Worm (Caenorhabditis elegans) whole organism, L4 larva: ENCODE measurements around the gene nex-3.
A peak's percentile ranks its signal among the peaks of the same experiment; 100 is the strongest.

Source experiments
- F10B5.3 ChIP-seq: sonication (generic microtip); optimal IDR thresholded peaks from 2 replicates; lab custom pipeline; 2016; ENCODE audit warnings: mild to moderate bottlenecking, missing genetic modification characterization, missing compliant biosample characterization
- F37D6.2 ChIP-seq: sonication (generic microtip); optimal IDR thresholded peaks from 2 replicates; lab custom pipeline; 2016; ENCODE audit warnings: mild to moderate bottlenecking, missing genetic modification characterization, missing compliant biosample characterization
- F44E2.7 ChIP-seq: fragments of 200-800 bp; sonication (Bioruptor generic); IDR thresholded peaks from 2 replicates; pipeline ENCODE4 v2.1.2; 2022; ENCODE audit warnings: missing genetic modification characterization, missing compliant biosample characterization
- T26A8.4 ChIP-seq: fragments of 200-800 bp; sonication (Bioruptor generic); IDR thresholded peaks from 2 replicates; pipeline ENCODE4 v1.3.6; 2022; ENCODE audit warnings: missing genetic modification characterization, missing compliant biosample characterization
- Y105C5A.15 ChIP-seq: fragments of 200-800 bp; sonication (Bioruptor generic); IDR thresholded peaks from 2 replicates; pipeline ENCODE4 v1.3.6; 2022; ENCODE audit warnings: missing genetic modification characterization, missing compliant biosample characterization
- ZK546.5 ChIP-seq, 2 experiments: sonication (generic microtip); optimal IDR thresholded peaks; 2 replicates each; lab custom pipeline; 2017; ENCODE audit warnings: missing biosample characterization in 2 of 2, missing genetic modification characterization in 2 of 2
- aly-2 ChIP-seq: sonication (generic microtip); optimal IDR thresholded peaks from 2 replicates; lab custom pipeline; 2018; ENCODE audit warnings: missing biosample characterization, missing genetic modification characterization
- ama-1 ChIP-seq: fragments of 150-350 bp; optimal IDR thresholded peaks from 2 replicates; lab custom pipeline; 2014; ENCODE audit warnings: inconsistent platforms, mixed read lengths
- ceh-20 ChIP-seq: fragments of 200-800 bp; sonication (Bioruptor generic); IDR thresholded peaks from 2 replicates; pipeline ENCODE4 v1.3.6; 2022; ENCODE audit warnings: missing genetic modification reagents, missing genetic modification characterization, missing compliant biosample characterization
- ceh-28 ChIP-seq: fragments of 150-350 bp; optimal IDR thresholded peaks from 2 replicates; lab custom pipeline; 2014; ENCODE audit warnings: missing biosample characterization, missing genetic modification reagents, missing genetic modification characterization
- ces-1 ChIP-seq: fragments of 150-350 bp; sonication (generic microtip); optimal IDR thresholded peaks from 4 replicates; lab custom pipeline; 2014; ENCODE audit warnings: missing biosample characterization, missing genetic modification reagents, missing genetic modification characterization
- daf-16 ChIP-seq, 3 experiments: sonication (generic microtip); optimal IDR thresholded peaks; 2 replicates each; lab custom pipeline; 2016 to 2017; ENCODE audit warnings: missing genetic modification characterization in 3 of 3, missing genetic modification reagents in 3 of 3, mild to moderate bottlenecking in 2 of 3, missing compliant biosample characterization in 2 of 3, missing biosample characterization in 1 of 3, moderate library complexity in 1 of 3
- daf-19 ChIP-seq: fragments of 200-800 bp; sonication (Bioruptor generic); conservative IDR thresholded peaks from 2 replicates; pipeline ENCODE4 v1.3.6; 2022; ENCODE audit warnings: missing genetic modification characterization, missing compliant biosample characterization
- daf-8 ChIP-seq: fragments of 200-800 bp; sonication (Bioruptor generic); IDR thresholded peaks from 2 replicates; pipeline ENCODE4 v1.3.6; 2022; ENCODE audit warnings: missing genetic modification characterization, missing compliant biosample characterization
- dmd-6 ChIP-seq: fragments of 200-800 bp; sonication (Bioruptor generic); IDR thresholded peaks from 2 replicates; pipeline ENCODE4 v1.3.6; 2022; ENCODE audit warnings: missing genetic modification reagents, missing genetic modification characterization, missing compliant biosample characterization
- dmd-8 ChIP-seq: fragments of 200-800 bp; sonication (Bioruptor generic); IDR thresholded peaks from 2 replicates; pipeline ENCODE4 v1.3.6; 2022; ENCODE audit warnings: missing genetic modification characterization, missing compliant biosample characterization
- dpl-1 ChIP-seq: fragments of 150-350 bp; optimal IDR thresholded peaks from 2 replicates; lab custom pipeline; 2014; ENCODE audit warnings: missing biosample characterization, missing genetic modification reagents, missing genetic modification characterization
- duxl-1 ChIP-seq: sonication (generic microtip); optimal IDR thresholded peaks from 2 replicates; lab custom pipeline; 2016; ENCODE audit warnings: mild to moderate bottlenecking, missing genetic modification characterization, moderate library complexity, missing compliant biosample characterization; ENCODE audit not compliant: poor library complexity
- dve-1 ChIP-seq: sonication (generic microtip); optimal IDR thresholded peaks from 2 replicates; lab custom pipeline; 2017; ENCODE audit warnings: antibody characterized with exemption, mild to moderate bottlenecking, missing genetic modification characterization, missing compliant biosample characterization; ENCODE audit not compliant: insufficient read depth
- egl-27 ChIP-seq: sonication (generic microtip); optimal IDR thresholded peaks from 3 replicates; lab custom pipeline; 2017; ENCODE audit warnings: missing biosample characterization, missing genetic modification reagents, missing genetic modification characterization
- egl-43 ChIP-seq: fragments of 200-800 bp; sonication (Bioruptor generic); IDR thresholded peaks from 2 replicates; pipeline ENCODE4 v1.3.6; 2022; ENCODE audit warnings: missing genetic modification reagents, missing genetic modification characterization, missing compliant biosample characterization
- fos-1 ChIP-seq: fragments of 150-350 bp; optimal IDR thresholded peaks from 2 replicates; lab custom pipeline; 2014; ENCODE audit warnings: missing biosample characterization, missing genetic modification characterization
- hif-1 ChIP-seq, 2 experiments: sonication (generic microtip); optimal IDR thresholded peaks; 2 replicates each; lab custom pipeline; 2016 to 2017; ENCODE audit warnings: missing compliant biosample characterization in 2 of 2, missing genetic modification characterization in 2 of 2, missing genetic modification reagents in 2 of 2, missing genotype in 2 of 2, mild to moderate bottlenecking in 1 of 2
- hlh-30 ChIP-seq: sonication (generic microtip); optimal IDR thresholded peaks from 2 replicates; lab custom pipeline; 2017; ENCODE audit warnings: antibody characterized with exemption, mild to moderate bottlenecking, missing genetic modification characterization, missing compliant biosample characterization; ENCODE audit not compliant: insufficient read depth
- jun-1 ChIP-seq: fragments of 150-350 bp; optimal IDR thresholded peaks from 2 replicates; lab custom pipeline; 2014; ENCODE audit warnings: missing biosample characterization, missing genetic modification reagents, missing genetic modification characterization
- lim-7 ChIP-seq: fragments of 200-800 bp; sonication (Bioruptor generic); IDR thresholded peaks from 2 replicates; pipeline ENCODE4 v1.3.6; 2022; ENCODE audit warnings: missing genetic modification characterization, missing compliant biosample characterization
- lin-1 ChIP-seq: fragments of 200-800 bp; sonication (Bioruptor generic); IDR thresholded peaks from 2 replicates; pipeline ENCODE4 v1.3.6; 2022; ENCODE audit warnings: missing genetic modification reagents, missing genetic modification characterization, missing compliant biosample characterization
- lin-13 ChIP-seq: fragments of 150-350 bp; optimal IDR thresholded peaks from 2 replicates; lab custom pipeline; 2014; ENCODE audit warnings: missing biosample characterization, missing genetic modification reagents, missing genetic modification characterization
- lin-15B ChIP-seq: fragments of 150-350 bp; sonication (generic microtip); optimal IDR thresholded peaks from 3 replicates; lab custom pipeline; 2014; ENCODE audit warnings: missing biosample characterization, missing genetic modification characterization
- lin-38 ChIP-seq: fragments of 200-800 bp; sonication (Bioruptor generic); IDR thresholded peaks from 2 replicates; pipeline ENCODE4 v1.3.6; 2022; ENCODE audit warnings: missing genetic modification reagents, missing genetic modification characterization, missing compliant biosample characterization
- lir-3 ChIP-seq: sonication (generic microtip); optimal IDR thresholded peaks from 2 replicates; lab custom pipeline; 2016; ENCODE audit warnings: mild to moderate bottlenecking, missing genetic modification characterization, missing compliant biosample characterization
- lsy-2 ChIP-seq, 2 experiments: fragments of 150-350 bp in 1 of 2; sonication (generic microtip) in 1 of 2; optimal IDR thresholded peaks; 2 replicates each; lab custom pipeline; 2014 to 2017; ENCODE audit warnings: missing biosample characterization in 2 of 2, missing genetic modification characterization in 2 of 2
- madf-9 ChIP-seq: fragments of 200-800 bp; sonication (Bioruptor generic); conservative IDR thresholded peaks from 2 replicates; pipeline ENCODE4 v1.3.6; 2022; ENCODE audit warnings: missing genetic modification reagents, missing genetic modification characterization, missing compliant biosample characterization
- mdl-1 ChIP-seq, 2 experiments: fragments of 150-350 bp in 1 of 2; sonication (generic microtip) in 1 of 2; optimal IDR thresholded peaks; 2 replicates each; lab custom pipeline; 2014 to 2017; ENCODE audit warnings: missing biosample characterization in 2 of 2, missing genetic modification characterization in 2 of 2
- mxl-2 ChIP-seq: fragments of 200-800 bp; sonication (Bioruptor generic); conservative IDR thresholded peaks from 2 replicates; pipeline ENCODE4 v1.3.6; 2022; ENCODE audit warnings: missing genetic modification reagents, missing genetic modification characterization, missing compliant biosample characterization
- mxl-3 ChIP-seq: fragments of 200-800 bp; sonication (Bioruptor generic); optimal IDR thresholded peaks from 2 replicates; lab custom pipeline; 2018; ENCODE audit warnings: mild to moderate bottlenecking, missing genetic modification characterization, missing compliant biosample characterization
- nhr-28 ChIP-seq: fragments of 150-350 bp; optimal IDR thresholded peaks from 2 replicates; lab custom pipeline; 2014; ENCODE audit warnings: missing biosample characterization, missing genetic modification characterization
- nhr-41 ChIP-seq: fragments of 200-800 bp; sonication (Bioruptor generic); IDR thresholded peaks from 2 replicates; pipeline ENCODE4 v1.3.6; 2022; ENCODE audit warnings: missing genetic modification reagents, missing genetic modification characterization, missing compliant biosample characterization
- nhr-48 ChIP-seq: sonication (generic microtip); optimal IDR thresholded peaks from 2 replicates; lab custom pipeline; 2016; ENCODE audit warnings: mild to moderate bottlenecking, missing genetic modification characterization, missing compliant biosample characterization
- nhr-77 ChIP-seq: fragments of 150-350 bp; optimal IDR thresholded peaks from 2 replicates; lab custom pipeline; 2014; ENCODE audit warnings: missing biosample characterization, missing genetic modification characterization
- pqm-1 ChIP-seq: sonication (generic microtip); optimal IDR thresholded peaks from 2 replicates; lab custom pipeline; 2017; ENCODE audit warnings: missing biosample characterization, missing genetic modification characterization
- snpc-4 ChIP-seq: fragments of 150-350 bp; optimal IDR thresholded peaks from 2 replicates; lab custom pipeline; 2014; ENCODE audit warnings: missing biosample characterization, missing genetic modification characterization
- spr-1 ChIP-seq: sonication (generic microtip); optimal IDR thresholded peaks from 2 replicates; lab custom pipeline; 2016; ENCODE audit warnings: mild to moderate bottlenecking, missing genetic modification characterization, missing compliant biosample characterization
- tra-1 ChIP-seq: fragments of 200-800 bp; sonication (Bioruptor generic); IDR thresholded peaks from 2 replicates; pipeline ENCODE4 v1.3.6; 2022; ENCODE audit warnings: missing genetic modification reagents, missing genetic modification characterization, missing compliant biosample characterization
- zag-1 ChIP-seq: fragments of 150-350 bp; optimal IDR thresholded peaks from 2 replicates; lab custom pipeline; 2014; ENCODE audit warnings: missing biosample characterization, missing genetic modification characterization
- zfp-2 ChIP-seq: sonication (generic microtip); optimal IDR thresholded peaks from 2 replicates; lab custom pipeline; 2016; ENCODE audit warnings: mild to moderate bottlenecking, missing genetic modification characterization, missing compliant biosample characterization
- ztf-11 ChIP-seq: fragments of 150-350 bp; optimal IDR thresholded peaks from 2 replicates; lab custom pipeline; 2014; ENCODE audit warnings: missing biosample characterization, missing genetic modification characterization
- ztf-7 ChIP-seq: fragments of 150-350 bp; optimal IDR thresholded peaks from 2 replicates; lab custom pipeline; 2014; ENCODE audit warnings: missing biosample characterization, missing genetic modification characterization

nex-3 gene

ce11 chrIII:4412108-4413009 lies 29.5 kb upstream of the nex-3 start (continued):
- TF ChIP-seq spr-1 (tag; lab: Kevin White, UChicago) (no peak), dmd-8 (no peak), duxl-1 (tag; lab: Kevin White, UChicago) (no peak), ztf-11 (no peak), lin-1 (GFP tag; lab: Robert Waterston, UW) (no peak), lim-7 (GFP tag; lab: Robert Waterston, UW) (no peak), nhr-48 (tag; lab: Kevin White, UChicago) (peak; percentile 93), Y105C5A.15 (no peak), dmd-6 (GFP tag; lab: Robert Waterston, UW) (peak; percentile 81), ama-1 (lab: Kevin White, UChicago) (no peak), lin-13 (GFP tag; lab: Kevin White, UChicago) (no peak), mxl-3 (GFP tag; lab: Kevin White, UChicago) (no peak), lsy-2 (tag; optimal IDR thresholded peaks at IDR 0.05; lab: Kevin White, UChicago) (peak in 1 of 2 experiments; percentile 61), tra-1 (GFP tag; lab: Robert Waterston, UW) (0 out of 2 replicates have a peak, but pooled peaks have one; percentile 10), aly-2 (tag; lab: Kevin White, UChicago) (no peak)

- TF ChIP-seq ZK546.5 (tag; optimal IDR thresholded peaks at IDR 0.05; lab: Kevin White, UChicago), result no peak
- TF ChIP-seq ztf-7 (tag; lab: Kevin White, UChicago), result no peak
- no peak for TF ChIP-seq F10B5.3 (tag; lab: Kevin White, UChicago)
- no peak for TF ChIP-seq T26A8.4 (GFP tag; lab: Robert Waterston, UW)
- no peak for TF ChIP-seq madf-9 (GFP tag; lab: Robert Waterston, UW)
- peak; percentile 72 for TF ChIP-seq dmd-6 (GFP tag; lab: Robert Waterston, UW)
- TF ChIP-seq lin-38 (GFP tag; lab: Robert Waterston, UW), result no peak
- no peak for TF ChIP-seq fos-1 (tag; lab: Kevin White, UChicago)
- TF ChIP-seq hlh-30 (tag; lab: Kevin White, UChicago), result no peak
- TF ChIP-seq daf-16 (GFP tag; optimal IDR thresholded peaks at IDR 0.05; lab: Kevin White, UChicago), result no peak
- peak; percentile 85 for TF ChIP-seq daf-16 (tag; optimal IDR thresholded peaks at IDR 0.05; lab: Kevin White, UChicago)
- TF ChIP-seq lin-1 (GFP tag; lab: Robert Waterston, UW), result no peak
- TF ChIP-seq dpl-1 (GFP tag; lab: Kevin White, UChicago), result no peak
- no peak for TF ChIP-seq lin-15B (tag; lab: Kevin White, UChicago)
- no peak for TF ChIP-seq mxl-2
- TF ChIP-seq nhr-41 (GFP tag; lab: Robert Waterston, UW), result no peak
- TF ChIP-seq F44E2.7 (GFP tag; lab: Robert Waterston, UW), result no peak
- TF ChIP-seq F37D6.2, result no peak
- no peak for TF ChIP-seq duxl-1 (tag; lab: Kevin White, UChicago)
- peak; percentile 61 for TF ChIP-seq nhr-28 (tag; lab: Kevin White, UChicago)
- TF ChIP-seq daf-19, result no peak
- no peak for TF ChIP-seq snpc-4 (tag; lab: Kevin White, UChicago)
- peak; percentile 75 for TF ChIP-seq nhr-77 (tag; lab: Kevin White, UChicago)
- no peak for TF ChIP-seq egl-43
- TF ChIP-seq pqm-1 (tag; lab: Kevin White, UChicago), result peak; percentile 77
- TF ChIP-seq ceh-20, result no peak
- TF ChIP-seq mdl-1 (tag; optimal IDR thresholded peaks at IDR 0.05; lab: Kevin White, UChicago), result peak in 1 of 2 experiments; percentile 42
- no peak for TF ChIP-seq zfp-2 (tag; lab: Kevin White, UChicago)
- no peak for TF ChIP-seq daf-8 (GFP tag; lab: Robert Waterston, UW)
- no peak for TF ChIP-seq hif-1 (tag; optimal IDR thresholded peaks at IDR 0.05; lab: Kevin White, UChicago)
- no peak for TF ChIP-seq lir-3
- no peak for TF ChIP-seq lsy-2 (tag; optimal IDR thresholded peaks at IDR 0.05; lab: Kevin White, UChicago)
- TF ChIP-seq jun-1, result no peak
- TF ChIP-seq dve-1 (tag; lab: Kevin White, UChicago), result peak; percentile 68
- TF ChIP-seq ces-1, result no peak
- TF ChIP-seq nhr-48 (tag; lab: Kevin White, UChicago), result no peak
- TF ChIP-seq ceh-28 (tag; lab: Kevin White, UChicago), result no peak
- TF ChIP-seq egl-27, result no peak
- TF ChIP-seq zag-1 (tag; lab: Kevin White, UChicago), result no peak
Observed at ce11 chrIII:4413099-4413498, 28.8 kb upstream of the nex-3 start, which contains the start of gene mpc-1. TSS of gene mpc-1 (plus strand) at chrIII:4413457.
